Worm (Caenorhabditis elegans) whole organism, young adult: ENCODE results near the gene F54E4.2.

ENCODE experiments used
- F22D6.2 ChIP-seq: sonication (generic microtip); optimal IDR thresholded peaks from 2 replicates; lab custom pipeline; 2016; ENCODE audit warnings: mild to moderate bottlenecking, missing genetic modification characterization, missing compliant biosample characterization
- F37B4.10 ChIP-seq: fragments of 200-800 bp; sonication (Bioruptor generic); IDR thresholded peaks from 2 replicates; pipeline ENCODE4 v1.3.6; 2022; ENCODE audit warnings: missing genetic modification characterization, missing compliant biosample characterization
- lsy-27 ChIP-seq: sonication (generic microtip); optimal IDR thresholded peaks from 2 replicates; lab custom pipeline; 2017; ENCODE audit warnings: missing genetic modification characterization, mild to moderate bottlenecking, missing compliant biosample characterization, antibody characterized with exemption, missing genotype, borderline replicate concordance; ENCODE audit not compliant: insufficient read depth
- nfya-2 ChIP-seq: fragments of 200-800 bp; sonication (Bioruptor generic); IDR thresholded peaks from 2 replicates; pipeline ENCODE4 v1.3.6; 2022; ENCODE audit warnings: missing genetic modification reagents, missing genetic modification characterization, missing compliant biosample characterization
- nhr-27 ChIP-seq: fragments of 200-800 bp; sonication (Bioruptor generic); optimal IDR thresholded peaks from 2 replicates; lab custom pipeline; 2018; ENCODE audit warnings: mild to moderate bottlenecking, missing genetic modification characterization, moderate library complexity, missing compliant biosample characterization
- unc-130 ChIP-seq: sonication (generic microtip); optimal IDR thresholded peaks from 2 replicates; lab custom pipeline; 2016; ENCODE audit warnings: missing genetic modification reagents, missing genetic modification characterization, missing compliant biosample characterization

- TF ChIP-seq F37B4.10 (no peak), F22D6.2 (tag; lab: Kevin White, UChicago) (no peak), lsy-27 (tag; lab: Kevin White, UChicago) (no peak), nfya-2 (GFP tag; lab: Robert Waterston, UW) (no peak), nhr-27 (no peak), unc-130 (GFP tag; lab: Kevin White, UChicago) (no peak)
Observed at ce11 chrX:14645392-14645791, 16.7 kb upstream of the F54E4.2 start, which contains the start of gene F54E4.4.
